Worm (Caenorhabditis elegans): ENCODE results near the gene srz-61.

Gene srz-61

ce11 chrIV:16320866-16321265 lies at the start of gene srz-61:
TSS of gene srz-61 (plus strand) at chrIV:16321166.
- TF ChIP-seq pqm-1 (tag; optimal IDR thresholded peaks at IDR 0.05) (no peak), ceh-14 (tag; optimal IDR thresholded peaks at IDR 0.05) (no peak), pax-1 (tag; optimal IDR thresholded peaks at IDR 0.05) (no peak), fkh-6 (tag; optimal IDR thresholded peaks at IDR 0.05) (no peak), ceh-9 (tag; optimal IDR thresholded peaks at IDR 0.05) (no peak), ref-2 (tag; optimal IDR thresholded peaks at IDR 0.05) (no peak), odd-2 (tag; optimal IDR thresholded peaks at IDR 0.05) (no peak), pros-1 (tag; optimal IDR thresholded peaks at IDR 0.05) (no peak), mec-3 (tag; optimal IDR thresholded peaks at IDR 0.05; ENCODE audit: borderline replicate concordance) (no peak), elt-2 (tag; optimal IDR thresholded peaks at IDR 0.05) (no peak), nfya-1 (tag; optimal IDR thresholded peaks at IDR 0.05) (no peak), ceh-6 (GFP tag; optimal IDR thresholded peaks at IDR 0.05) (no peak), ceh-30 (tag; optimal IDR thresholded peaks at IDR 0.05) (no peak)

DNA sequence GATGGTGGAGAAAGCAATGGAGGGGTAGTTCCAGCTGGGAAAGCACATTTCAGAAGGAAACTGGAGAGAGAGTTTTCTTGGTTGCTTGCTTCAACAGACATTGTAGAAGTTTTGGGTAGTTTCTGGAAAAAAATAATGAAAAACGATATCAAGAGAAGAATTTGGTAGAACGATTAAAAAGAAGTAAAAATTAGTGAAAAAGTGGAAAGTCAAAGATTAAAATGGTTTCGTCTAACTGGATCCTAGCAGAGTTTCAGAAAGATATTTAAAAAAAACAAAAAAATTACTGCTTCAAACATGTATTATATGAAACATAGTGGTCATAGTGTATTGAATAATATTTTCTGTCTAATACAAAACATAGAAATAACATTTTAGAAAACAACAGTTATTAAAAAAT lies 43.7 kb upstream of the srz-61 start, which contains the start of gene F38C2.7:
TSS of gene F38C2.7 (minus strand) at position 101 of the 400 bp plus-strand sequence.
- TF ChIP-seq sox-2 (GFP tag; IDR thresholded peaks at IDR 0.05) (no peak), ceh-34 (tag; optimal IDR thresholded peaks at IDR 0.05) (no peak), unc-3 (GFP tag; conservative IDR thresholded peaks at IDR 0.05) (no peak), unc-3 (tag; optimal IDR thresholded peaks at IDR 0.05) (no peak), pqm-1 (tag; optimal IDR thresholded peaks at IDR 0.05) (no peak), odd-2 (tag; optimal IDR thresholded peaks at IDR 0.05) (no peak), dve-1 (tag; optimal IDR thresholded peaks at IDR 0.05) (no peak), ceh-6 (GFP tag; optimal IDR thresholded peaks at IDR 0.05) (no peak)

DNA sequence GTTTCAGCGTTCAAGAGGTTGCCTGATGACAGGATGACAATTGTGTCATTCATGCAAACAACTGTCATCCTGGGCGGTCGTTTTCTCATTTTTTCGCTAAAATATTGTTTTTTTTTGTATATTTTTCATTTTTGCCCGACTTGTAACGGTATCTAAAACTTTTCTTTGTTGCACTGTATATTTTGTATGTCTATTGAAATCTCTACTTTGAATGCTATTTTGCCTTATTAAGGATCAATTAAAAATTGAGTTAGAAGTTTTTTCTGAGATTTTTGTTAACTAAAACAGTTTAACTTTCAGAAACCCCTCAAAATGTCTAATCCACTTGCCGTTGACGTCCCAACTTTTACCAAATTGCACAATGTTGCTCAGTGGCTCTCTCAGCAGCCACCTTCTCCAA lies 43.1 kb upstream of the srz-61 start, which contains the start of gene ccch-2:
TSS of gene ccch-2 (plus strand) at position 301 of the 400 bp plus-strand sequence.
- TF ChIP-seq tbx-7 (tag; optimal IDR thresholded peaks at IDR 0.05) = no peak
- TF ChIP-seq ceh-19 (GFP tag; optimal IDR thresholded peaks at IDR 0.05) = no peak
- no peak for TF ChIP-seq rnt-1 (tag; optimal IDR thresholded peaks at IDR 0.05)
- no peak for TF ChIP-seq ztf-16 (tag; optimal IDR thresholded peaks at IDR 0.05)
- TF ChIP-seq ceh-14 (tag; optimal IDR thresholded peaks at IDR 0.05) = no peak
- no peak for TF ChIP-seq pqm-1 (tag; optimal IDR thresholded peaks at IDR 0.05)
- TF ChIP-seq ets-4 (tag; optimal IDR thresholded peaks at IDR 0.05) = no peak
- TF ChIP-seq lim-6 (tag; optimal IDR thresholded peaks at IDR 0.05) = no peak
- no peak for TF ChIP-seq unc-3 (GFP tag; conservative IDR thresholded peaks at IDR 0.05)
- TF ChIP-seq unc-3 (tag; optimal IDR thresholded peaks at IDR 0.05) = no peak
- no peak for TF ChIP-seq npax-4 (tag; optimal IDR thresholded peaks at IDR 0.05)
- no peak for TF ChIP-seq madf-2 (tag; optimal IDR thresholded peaks at IDR 0.05)
- no peak for TF ChIP-seq ceh-22 (tag; optimal IDR thresholded peaks at IDR 0.05)
- no peak for TF ChIP-seq pax-1 (tag; optimal IDR thresholded peaks at IDR 0.05)
- TF ChIP-seq elt-2 (tag; optimal IDR thresholded peaks at IDR 0.05) = no peak
- no peak for TF ChIP-seq tbx-2 (tag; optimal IDR thresholded peaks at IDR 0.05)
- TF ChIP-seq odd-2 (tag; optimal IDR thresholded peaks at IDR 0.05) = no peak
- TF ChIP-seq ceh-24 (tag; optimal IDR thresholded peaks at IDR 0.05) = no peak
- no peak for TF ChIP-seq C08G9.2 (tag; optimal IDR thresholded peaks at IDR 0.05)

DNA sequence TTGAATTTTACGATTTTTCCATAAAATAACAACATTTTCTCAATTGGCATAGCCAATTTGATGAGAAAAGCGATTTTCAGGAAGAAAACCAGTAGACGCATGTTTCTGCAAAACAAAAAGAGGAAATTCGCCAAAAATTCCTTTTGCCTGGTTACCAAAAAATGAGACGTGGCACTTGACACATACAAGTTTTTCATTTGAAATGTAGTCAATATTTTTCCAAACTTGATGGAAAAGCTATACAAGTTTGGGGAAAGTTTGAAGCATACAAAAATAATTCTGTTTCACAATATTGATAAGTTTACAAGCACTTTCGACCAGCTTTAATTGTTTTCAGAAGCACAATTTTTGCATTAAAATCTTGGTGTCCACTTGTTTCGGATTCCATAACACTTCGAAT lies 40.4 kb upstream of the srz-61 start, which contains the start of gene clec-191:
TSS of gene clec-191 (minus strand) at position 101 of the 400 bp plus-strand sequence.
- TF ChIP-seq tbx-7 (tag; optimal IDR thresholded peaks at IDR 0.05) = no peak
- TF ChIP-seq pqm-1 (tag; optimal IDR thresholded peaks at IDR 0.05) = no peak
- no peak for TF ChIP-seq fkh-10 (GFP tag; optimal IDR thresholded peaks at IDR 0.05)
- TF ChIP-seq C08G9.2 (tag; optimal IDR thresholded peaks at IDR 0.05) = no peak
- no peak for TF ChIP-seq hlh-15 (tag; optimal IDR thresholded peaks at IDR 0.05)
- TF ChIP-seq gmeb-2 (tag; optimal IDR thresholded peaks at IDR 0.05) = no peak
- no peak for TF ChIP-seq ceh-14 (tag; optimal IDR thresholded peaks at IDR 0.05)
- no peak for TF ChIP-seq lin-11 (tag; optimal IDR thresholded peaks at IDR 0.05)
- TF ChIP-seq ttx-3 (tag; optimal IDR thresholded peaks at IDR 0.05) = no peak
- no peak for TF ChIP-seq K09A11.1 (tag; optimal IDR thresholded peaks at IDR 0.05; ENCODE audit: insufficient read depth)
- no peak for TF ChIP-seq Y22D7AL.16 (tag; optimal IDR thresholded peaks at IDR 0.05)
- no peak for TF ChIP-seq hlh-30 (tag; optimal IDR thresholded peaks at IDR 0.05; ENCODE audit: insufficient read depth)
- no peak for TF ChIP-seq odd-2 (tag; optimal IDR thresholded peaks at IDR 0.05)
- no peak for TF ChIP-seq ref-2 (tag; optimal IDR thresholded peaks at IDR 0.05)
- no peak for TF ChIP-seq pros-1 (tag; optimal IDR thresholded peaks at IDR 0.05)
- TF ChIP-seq hlh-6 (tag; optimal IDR thresholded peaks at IDR 0.05) = no peak
- no peak for TF ChIP-seq sox-2 (GFP tag; IDR thresholded peaks at IDR 0.05)
- TF ChIP-seq che-1 (tag; optimal IDR thresholded peaks at IDR 0.05) = no peak
- TF ChIP-seq elt-2 (tag; optimal IDR thresholded peaks at IDR 0.05) = no peak
- no peak for TF ChIP-seq fax-1 (tag; optimal IDR thresholded peaks at IDR 0.05)

All from whole organism, late embryonic.